Worm (Caenorhabditis elegans): ENCODE data around the gene col-138.

DNA sequence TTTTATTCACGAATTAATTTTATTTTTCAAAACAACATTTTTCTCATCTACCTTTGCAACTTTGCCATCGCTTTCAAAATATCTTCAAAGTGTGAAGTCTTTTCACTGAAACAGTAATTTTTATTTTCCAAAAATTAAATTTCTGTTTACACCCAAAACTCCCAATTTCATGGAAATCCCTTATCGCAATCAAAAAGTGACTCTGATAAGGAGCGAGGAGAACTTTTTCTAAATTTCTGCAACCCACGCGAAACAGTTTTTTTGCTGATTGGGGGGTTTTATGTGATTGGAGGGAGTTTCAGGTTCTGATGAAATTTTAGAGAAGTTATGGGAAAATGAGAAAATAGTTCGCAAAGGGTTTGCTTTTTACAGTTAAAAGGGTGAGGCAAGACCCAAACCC is 4.0 kb downstream of the col-138 start:
- TF ChIP-seq klf-2 (GFP tag; conservative IDR thresholded peaks at IDR 0.05) (no peak), cog-1 (tag; optimal IDR thresholded peaks at IDR 0.05) (no peak), ztf-29 (GFP tag; IDR thresholded peaks at IDR 0.05) (no peak), flt-1 (GFP tag; IDR thresholded peaks at IDR 0.05) (no peak), med-1 (GFP tag; optimal IDR thresholded peaks at IDR 0.05; ENCODE audit: insufficient read depth) (no peak), ref-1 (GFP tag; conservative IDR thresholded peaks at IDR 0.05) (no peak)

All from whole organism, midembryonic.